Fruit fly (Drosophila melanogaster): ENCODE data around the gene Tudor-SN.

Gene Tudor-SN

DNA sequence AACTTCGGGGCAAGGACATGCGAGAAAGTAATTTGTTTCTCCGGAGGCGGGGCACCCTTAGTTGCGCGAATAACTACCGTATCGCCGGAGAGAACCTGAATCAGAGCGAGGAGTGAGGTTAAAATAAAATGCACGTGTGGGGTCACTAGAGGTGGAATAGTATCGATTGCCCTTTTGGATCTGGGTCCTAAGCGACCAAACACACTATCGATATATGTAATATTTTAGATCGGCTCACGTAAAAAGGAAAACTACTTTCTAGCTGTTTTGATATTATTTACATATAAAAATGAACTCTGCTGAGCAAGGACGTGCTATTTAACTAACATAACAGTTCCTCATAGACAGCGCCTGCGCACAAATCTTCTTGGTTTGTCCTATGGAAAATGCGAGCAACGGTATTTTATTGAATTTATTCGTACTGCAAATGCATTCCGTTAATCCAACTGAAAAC, 1.4 kb downstream of the Tudor-SN start (continued):
- no peak for TF ChIP-seq CG10147 (GFP tag; optimal IDR thresholded peaks at IDR 0.05)
- no peak for TF ChIP-seq jumu (GFP tag; optimal IDR thresholded peaks at IDR 0.05)
- no peak for TF ChIP-seq dati (GFP tag; IDR thresholded peaks at IDR 0.05)
- TF ChIP-seq CG30020 (tag; optimal IDR thresholded peaks at IDR 0.05) = no peak
- peak; percentile 47; the same call in 1 of the 3 replicates for TF ChIP-seq Dbx (GFP tag; IDR thresholded peaks at IDR 0.05)
- TF ChIP-seq esg (GFP tag; conservative IDR thresholded peaks at IDR 0.05) = no peak
- no peak for TF ChIP-seq CG6683 (GFP tag; optimal IDR thresholded peaks at IDR 0.05)
- TF ChIP-seq CG10959 (GFP tag; IDR thresholded peaks at IDR 0.05) = no peak
- TF ChIP-seq Scr (GFP tag; IDR thresholded peaks at IDR 0.05; ENCODE audit: partially characterized antibody) = peak; percentile 89
- no peak for TF ChIP-seq CG1792 (GFP tag; optimal IDR thresholded peaks at IDR 0.05)
- no peak for TF ChIP-seq CG1529 (GFP tag; optimal IDR thresholded peaks at IDR 0.05)
- no peak for TF ChIP-seq Taf1 (GFP tag; IDR thresholded peaks at IDR 0.05)
- no peak for TF ChIP-seq her (GFP tag; optimal IDR thresholded peaks at IDR 0.05)
- TF ChIP-seq Usf (GFP tag; optimal IDR thresholded peaks at IDR 0.05) = no peak
- TF ChIP-seq da (GFP tag; optimal IDR thresholded peaks at IDR 0.05) = no peak
- TF ChIP-seq YL-1 (GFP tag; optimal IDR thresholded peaks at IDR 0.05) = peak; percentile 85
- TF ChIP-seq dmrt11E (tag; optimal IDR thresholded peaks at IDR 0.05) = no peak
- TF ChIP-seq CG12659 (GFP tag; optimal IDR thresholded peaks at IDR 0.05) = peak; percentile 34
- TF ChIP-seq CG8765 (GFP tag; IDR thresholded peaks at IDR 0.05) = no peak
- no peak for TF ChIP-seq CG12104 (GFP tag; optimal IDR thresholded peaks at IDR 0.05)
- TF ChIP-seq Gug (GFP tag; IDR thresholded peaks at IDR 0.05) = no peak
- TF ChIP-seq CG34224 (GFP tag; IDR thresholded peaks at IDR 0.05; ENCODE audit: partially characterized antibody) = peak; percentile 83
- no peak for TF ChIP-seq GATAe (GFP tag; conservative IDR thresholded peaks at IDR 0.05)
- TF ChIP-seq ERR (GFP tag; optimal IDR thresholded peaks at IDR 0.05) = no peak
- TF ChIP-seq bab2 (GFP tag; optimal IDR thresholded peaks at IDR 0.05) = no peak
- no peak for TF ChIP-seq org-1 (GFP tag; optimal IDR thresholded peaks at IDR 0.05)
- TF ChIP-seq oc (tag; optimal IDR thresholded peaks at IDR 0.05) = no peak
- TF ChIP-seq az2 (GFP tag; optimal IDR thresholded peaks at IDR 0.05) = no peak
- no peak for TF ChIP-seq tgo (GFP tag; IDR thresholded peaks at IDR 0.05)
- peak; percentile 70 for TF ChIP-seq trem (tag; optimal IDR thresholded peaks at IDR 0.05)
- no peak for TF ChIP-seq CrebB (tag; optimal IDR thresholded peaks at IDR 0.05)
- TF ChIP-seq nmo (GFP tag; optimal IDR thresholded peaks at IDR 0.05) = no peak
- no peak for TF ChIP-seq hkb (optimal IDR thresholded peaks at IDR 0.05)
- TF ChIP-seq hkb (GFP tag; IDR thresholded peaks at IDR 0.05) = no peak
- TF ChIP-seq luna (GFP tag; optimal IDR thresholded peaks at IDR 0.05) = no peak
- TF ChIP-seq NFAT (GFP tag; IDR thresholded peaks at IDR 0.05) = no peak
- TF ChIP-seq CG13287 (GFP tag; IDR thresholded peaks at IDR 0.05; ENCODE audit: partially characterized antibody) = peak; percentile 90
- no peak for TF ChIP-seq Ada2b (GFP tag; IDR thresholded peaks at IDR 0.05)
- TF ChIP-seq ara (GFP tag; IDR thresholded peaks at IDR 0.05) = no peak
- TF ChIP-seq tx (GFP tag; optimal IDR thresholded peaks at IDR 0.05) = no peak
- TF ChIP-seq CG17612 (GFP tag; IDR thresholded peaks at IDR 0.05) = no peak

DNA sequence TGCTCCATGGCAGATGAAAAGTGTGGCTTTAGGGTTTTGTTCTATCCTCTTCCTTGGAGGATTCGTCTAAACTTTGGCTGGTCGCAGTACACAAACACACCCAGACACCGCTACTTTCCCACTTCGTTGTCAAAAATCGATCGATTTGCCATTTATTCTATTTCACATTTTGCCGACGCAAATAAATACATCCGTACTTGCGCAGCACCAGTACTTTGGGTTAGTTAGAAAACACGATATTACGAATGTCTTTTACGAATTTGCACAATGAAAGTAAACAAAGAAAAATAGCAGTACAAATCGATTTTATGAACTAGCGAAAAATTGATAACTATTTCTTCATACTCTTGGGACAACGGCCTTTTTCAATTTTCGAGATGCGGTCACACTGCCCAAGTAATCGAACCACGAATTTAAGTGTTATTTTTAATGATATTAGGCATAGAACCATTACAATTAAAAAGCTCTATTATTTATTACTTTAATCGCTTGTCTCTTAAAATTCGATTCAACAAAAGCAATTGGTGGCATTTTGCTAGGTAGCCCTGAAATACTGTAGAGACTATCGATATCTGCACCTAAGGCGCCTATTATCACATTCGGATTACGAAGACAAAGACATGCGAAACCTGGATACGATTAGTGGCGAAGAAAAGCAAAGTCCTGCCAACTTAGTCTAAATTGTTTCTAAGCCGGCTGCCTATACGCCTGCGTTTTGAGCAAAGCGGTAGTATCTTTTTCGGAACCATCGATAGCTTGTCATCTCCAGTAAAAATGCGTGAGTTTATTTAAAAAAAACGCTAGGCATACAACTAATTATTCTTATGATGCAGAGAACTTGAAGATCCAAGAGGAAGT, 6.3 kb downstream of the Tudor-SN start, which contains the start of the genes DIP2 and wac:
Gene DIP2, minus strand, starts transcription at position 337 of the 858 bp plus-strand sequence.
Gene wac, plus strand, starts transcription at position 559 of the 858 bp plus-strand sequence.
- TF ChIP-seq CG14710 (tag; optimal IDR thresholded peaks at IDR 0.05) (peak; percentile 89), Opbp (GFP tag; IDR thresholded peaks at IDR 0.05; ENCODE audit: partially characterized antibody) (peak; percentile 87), dmrt11E (tag; optimal IDR thresholded peaks at IDR 0.05) (peak; percentile 23), CG18599 (GFP tag; optimal IDR thresholded peaks at IDR 0.05) (no peak), lbe (GFP tag; optimal IDR thresholded peaks at IDR 0.05) (peak; percentile 69), HmgD (GFP tag; optimal IDR thresholded peaks at IDR 0.05) (peak; percentile 78), cg (GFP tag; optimal IDR thresholded peaks at IDR 0.05) (peak; percentile 35), sr (GFP tag; IDR thresholded peaks at IDR 0.05) (0 out of 3 replicates have a peak, but pooled peaks have one; percentile 5), CG32532 (GFP tag; IDR thresholded peaks at IDR 0.05) (peak; percentile 85), CG30403 (GFP tag; optimal IDR thresholded peaks at IDR 0.05) (peak; percentile 83), CG12659 (GFP tag; optimal IDR thresholded peaks at IDR 0.05) (peak; percentile 94), zf30C (GFP tag; optimal IDR thresholded peaks at IDR 0.05) (no peak), ase (GFP tag; IDR thresholded peaks at IDR 0.05) (peak; percentile 65)
